Fruit fly (Drosophila melanogaster): Measurements from ENCODE around the gene ppk5.

Gene ppk5

dm6 chr3L:21516716-21517266 lies 17.7 kb upstream of the ppk5 start (continued):
- TF ChIP-seq onecut (GFP tag; IDR thresholded peaks at IDR 0.05) = no peak
- TF ChIP-seq p53 (GFP tag; optimal IDR thresholded peaks at IDR 0.05) = no peak
- no peak for TF ChIP-seq CG1602 (GFP tag; optimal IDR thresholded peaks at IDR 0.05)
- TF ChIP-seq CG18262 (tag; optimal IDR thresholded peaks at IDR 0.05) = peak; percentile 10
- TF ChIP-seq CG13424 (tag; optimal IDR thresholded peaks at IDR 0.05) = no peak
- TF ChIP-seq CG10979 (tag; optimal IDR thresholded peaks at IDR 0.05) = peak; percentile 7
- peak; percentile 23 for TF ChIP-seq sug (tag; optimal IDR thresholded peaks at IDR 0.05)
- no peak for TF ChIP-seq CG2875 (GFP tag; optimal IDR thresholded peaks at IDR 0.05)
- TF ChIP-seq CG9797 (GFP tag; optimal IDR thresholded peaks at IDR 0.05) = peak; percentile 88
- TF ChIP-seq CG4854 (GFP tag; optimal IDR thresholded peaks at IDR 0.05) = no peak
- no peak for TF ChIP-seq amos (GFP tag; IDR thresholded peaks at IDR 0.05; ENCODE audit: partially characterized antibody)
- TF ChIP-seq bowl (GFP tag; IDR thresholded peaks at IDR 0.05) = no peak
- no peak for TF ChIP-seq fru (optimal IDR thresholded peaks at IDR 0.05)
- no peak for TF ChIP-seq CG6791 (GFP tag; IDR thresholded peaks at IDR 0.05; ENCODE audit: partially characterized antibody)
- TF ChIP-seq bbx (GFP tag; IDR thresholded peaks at IDR 0.05; ENCODE audit: partially characterized antibody) = 0 out of 2 replicates have a peak, but pooled peaks have one; percentile 15
- no peak for TF ChIP-seq CG12155 (GFP tag; optimal IDR thresholded peaks at IDR 0.05)
- TF ChIP-seq CG6683 (GFP tag; optimal IDR thresholded peaks at IDR 0.05) = no peak
- TF ChIP-seq Elba2 (GFP tag; optimal IDR thresholded peaks at IDR 0.05) = peak; percentile 26
- TF ChIP-seq otp (GFP tag; IDR thresholded peaks at IDR 0.05) = no peak
- TF ChIP-seq Sox102F (GFP tag; optimal IDR thresholded peaks at IDR 0.05) = no peak
- no peak for TF ChIP-seq CkIIα-i1 (GFP tag; IDR thresholded peaks at IDR 0.05)
- no peak for TF ChIP-seq CG6854 (GFP tag; optimal IDR thresholded peaks at IDR 0.05)
- TF ChIP-seq Pdp1 (GFP tag; optimal IDR thresholded peaks at IDR 0.05) = peak in 1 of 2 experiments; percentile 8
- no peak for TF ChIP-seq so (GFP tag; IDR thresholded peaks at IDR 0.05)

dm6 chr3L:21518345-21518744 lies 16.1 kb upstream of the ppk5 start:
- no peak for TF ChIP-seq Fer2 (tag; optimal IDR thresholded peaks at IDR 0.05)
- peak; percentile 91 for TF ChIP-seq Ets65A (GFP tag)
- no peak for TF ChIP-seq en (GFP tag; optimal IDR thresholded peaks at IDR 0.05)
- TF ChIP-seq CG18619 (GFP tag; optimal IDR thresholded peaks at IDR 0.05) = no peak
- TF ChIP-seq stwl (tag; optimal IDR thresholded peaks at IDR 0.05) = no peak
- TF ChIP-seq Med (GFP tag) = peak; percentile 30
- TF ChIP-seq CG10209 (GFP tag; optimal IDR thresholded peaks at IDR 0.05) = no peak
- no peak for TF ChIP-seq CG18011 (GFP tag; optimal IDR thresholded peaks at IDR 0.05)
- TF ChIP-seq pho (GFP tag; optimal IDR thresholded peaks at IDR 0.05) = no peak
- TF ChIP-seq CG6765 (GFP tag; optimal IDR thresholded peaks at IDR 0.05) = no peak
- no peak for TF ChIP-seq CG10366 (GFP tag; IDR thresholded peaks at IDR 0.05)
- TF ChIP-seq CG15696 (tag; optimal IDR thresholded peaks at IDR 0.05) = no peak
- TF ChIP-seq CG6791 (GFP tag; IDR thresholded peaks at IDR 0.05; ENCODE audit: partially characterized antibody) = 0 out of 3 replicates have a peak, but pooled peaks have one; percentile 15
- no peak for TF ChIP-seq MBD-R2 (GFP tag; IDR thresholded peaks at IDR 0.05)
- no peak for TF ChIP-seq insv (GFP tag; optimal IDR thresholded peaks at IDR 0.05)
- no peak for TF ChIP-seq CG3847 (GFP tag; IDR thresholded peaks at IDR 0.05)
- no peak for TF ChIP-seq ssp (GFP tag; IDR thresholded peaks at IDR 0.05)
- no peak for TF ChIP-seq CG8359 (GFP tag; optimal IDR thresholded peaks at IDR 0.05; ENCODE audit: borderline replicate concordance)
- TF ChIP-seq da (GFP tag; optimal IDR thresholded peaks at IDR 0.05) = no peak
- TF ChIP-seq zfh2 (GFP tag; optimal IDR thresholded peaks at IDR 0.05) = no peak
- no peak for TF ChIP-seq CG18262 (tag; optimal IDR thresholded peaks at IDR 0.05)
- no peak for TF ChIP-seq CG17829 (tag; optimal IDR thresholded peaks at IDR 0.05)

All from whole organism, embryonic.